Worm (Caenorhabditis elegans) whole organism, midembryonic: Measurements from ENCODE around the gene gadr-2.

ENCODE experiments used
- T22C8.4 ChIP-seq: fragments of 200-800 bp; sonication (Bioruptor generic); IDR thresholded peaks from 2 replicates; pipeline ENCODE4 v1.3.6; 2022; ENCODE audit warnings: missing genetic modification characterization, missing compliant biosample characterization
- cog-1 ChIP-seq: sonication (generic microtip); optimal IDR thresholded peaks from 2 replicates; lab custom pipeline; 2016; ENCODE audit warnings: missing genetic modification characterization, missing compliant biosample characterization
- flt-1 ChIP-seq: fragments of 200-800 bp; sonication (Bioruptor generic); IDR thresholded peaks from 2 replicates; pipeline ENCODE4 v1.3.6; 2022; ENCODE audit warnings: missing genetic modification characterization, missing compliant biosample characterization
- klf-2 ChIP-seq: fragments of 200-800 bp; sonication (Bioruptor generic); conservative IDR thresholded peaks from 2 replicates; pipeline ENCODE4 v1.3.6; 2022; ENCODE audit warnings: missing genetic modification reagents, missing genetic modification characterization, missing compliant biosample characterization
- med-1 ChIP-seq: sonication (generic microtip); optimal IDR thresholded peaks from 2 replicates; lab custom pipeline; 2017; ENCODE audit warnings: missing genetic modification characterization, mild to moderate bottlenecking, missing compliant biosample characterization, antibody characterized with exemption, missing genetic modification reagents; ENCODE audit not compliant: insufficient read depth
- ref-1 ChIP-seq: fragments of 200-800 bp; sonication (Bioruptor generic); conservative IDR thresholded peaks from 2 replicates; pipeline ENCODE4 v1.3.6; 2022; ENCODE audit warnings: missing genetic modification reagents, missing genetic modification characterization, missing compliant biosample characterization
- tab-1 ChIP-seq: fragments of 200-800 bp; sonication (Bioruptor generic); IDR thresholded peaks from 2 replicates; pipeline ENCODE4 v1.3.6; 2022; ENCODE audit warnings: missing genetic modification characterization, missing compliant biosample characterization
- ztf-23 ChIP-seq: fragments of 200-800 bp; sonication (Bioruptor generic); IDR thresholded peaks from 2 replicates; pipeline ENCODE4 v1.3.6; 2022; ENCODE audit warnings: missing genetic modification reagents, missing genetic modification characterization, missing compliant biosample characterization
- ztf-29 ChIP-seq: fragments of 200-800 bp; sonication (Bioruptor generic); IDR thresholded peaks from 2 replicates; pipeline ENCODE4 v1.3.6; 2022; ENCODE audit warnings: missing genetic modification reagents, missing genetic modification characterization, missing compliant biosample characterization

gadr-2 gene

DNA sequence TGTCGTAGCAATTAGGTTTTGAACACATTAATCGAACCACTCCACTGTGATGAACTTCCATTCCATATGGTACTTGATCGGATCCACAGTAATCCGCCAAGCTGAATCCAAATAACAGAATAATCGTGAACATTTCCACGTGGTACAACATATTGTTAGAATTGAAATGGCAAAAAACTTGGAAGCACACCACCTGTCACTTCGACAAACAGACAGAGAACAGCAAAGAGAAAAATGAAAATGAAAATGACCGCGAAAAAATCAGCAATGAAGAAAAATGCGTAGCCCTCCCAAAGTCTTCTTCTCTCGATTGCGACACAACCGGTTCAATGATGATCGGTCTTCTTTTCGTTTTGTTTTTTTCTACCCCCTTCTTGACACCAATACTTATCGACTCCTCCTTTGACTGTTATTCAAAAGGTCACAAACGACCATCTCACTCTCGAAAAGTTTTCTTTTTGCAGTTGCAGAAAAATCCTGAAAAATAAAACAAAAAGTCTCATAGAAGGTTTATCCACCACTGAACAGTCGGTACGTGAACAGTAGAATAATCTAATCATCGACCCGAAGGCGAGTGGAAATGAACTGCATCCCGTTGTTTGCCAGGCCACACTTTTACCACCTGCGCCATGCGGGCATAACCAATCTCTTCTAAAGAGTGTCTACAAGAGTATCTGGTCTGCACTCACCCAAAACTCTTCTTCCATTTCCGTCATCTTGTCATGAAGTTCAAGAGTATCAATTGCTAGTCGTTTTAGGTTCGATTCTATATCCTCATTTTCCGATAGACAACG is 7.6 kb downstream of the gadr-2 start, which contains the start of gene wrt-3:
Gene wrt-3, minus strand, starts transcription at position 322 of the 794 bp plus-strand sequence.
- TF ChIP-seq T22C8.4 (peak; percentile 95), ref-1 (peak; percentile 95), tab-1 (GFP tag; lab: Robert Waterston, UW) (peak; percentile 98), flt-1 (GFP tag; lab: Robert Waterston, UW) (peak; percentile 99), klf-2 (GFP tag; lab: Robert Waterston, UW) (no peak; the same call in 1 of the 2 replicates), cog-1 (tag; lab: Kevin White, UChicago) (peak; percentile 58), ztf-29 (GFP tag; lab: Robert Waterston, UW) (no peak; the same call in 1 of the 2 replicates), ztf-23 (GFP tag; lab: Robert Waterston, UW) (peak; percentile 96), med-1 (GFP tag; lab: Kevin White, UChicago) (peak; percentile 89)

DNA sequence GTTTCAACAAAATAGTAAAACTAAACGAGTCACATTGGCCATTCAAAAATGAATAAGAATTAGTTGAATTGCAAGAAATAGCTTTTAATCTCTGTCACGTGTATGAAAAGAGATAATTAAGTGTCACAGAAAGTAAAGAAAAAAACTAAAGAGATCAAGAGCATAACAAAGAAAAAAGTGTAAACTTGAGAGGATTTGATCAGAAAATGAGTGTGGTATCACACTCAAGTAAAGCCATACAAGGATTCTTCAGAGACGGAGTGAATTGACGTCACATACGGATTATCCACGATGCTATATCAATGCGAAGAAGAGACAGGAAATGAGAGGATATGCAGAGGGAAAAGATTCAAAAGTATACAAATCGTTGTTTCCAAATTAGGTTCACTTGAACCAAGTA is 15.6 kb downstream of the gadr-2 start:
- TF ChIP-seq flt-1 (GFP tag; lab: Robert Waterston, UW), result no peak
- TF ChIP-seq ztf-23 (GFP tag; lab: Robert Waterston, UW), result no peak
- TF ChIP-seq ref-1, result no peak
- TF ChIP-seq tab-1 (GFP tag; lab: Robert Waterston, UW), result no peak
- no peak for TF ChIP-seq med-1 (GFP tag; lab: Kevin White, UChicago)
- TF ChIP-seq cog-1 (tag; lab: Kevin White, UChicago), result no peak
- no peak for TF ChIP-seq T22C8.4
- TF ChIP-seq ztf-29 (GFP tag; lab: Robert Waterston, UW), result no peak
- no peak for TF ChIP-seq klf-2 (GFP tag; lab: Robert Waterston, UW)

DNA sequence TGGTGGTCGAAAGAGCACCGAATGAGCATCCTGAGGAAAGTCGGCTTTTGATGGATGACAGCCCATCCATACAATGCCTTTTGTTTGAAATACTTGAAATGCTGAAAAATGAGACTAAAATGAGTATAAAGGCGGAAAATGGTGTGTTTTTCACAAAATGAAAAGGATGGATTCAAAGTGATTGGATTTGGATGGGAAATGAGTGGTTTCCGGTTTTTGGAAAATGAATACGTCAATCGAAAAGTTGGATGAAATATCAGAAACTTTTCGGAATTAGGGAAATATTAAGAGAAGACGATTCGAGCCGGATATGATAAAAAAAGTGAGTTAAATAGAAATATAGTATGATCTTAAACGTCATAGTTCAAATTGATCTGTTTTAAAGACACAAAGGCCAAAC is 17.5 kb downstream of the gadr-2 start, which contains the start of gene F38E11.6:
Gene F38E11.6, minus strand, starts transcription at position 101 of the 400 bp plus-strand sequence.
- TF ChIP-seq T22C8.4 (no peak), flt-1 (GFP tag; lab: Robert Waterston, UW) (no peak), med-1 (GFP tag; lab: Kevin White, UChicago) (no peak), klf-2 (GFP tag; lab: Robert Waterston, UW) (no peak), cog-1 (tag; lab: Kevin White, UChicago) (no peak), ztf-23 (GFP tag; lab: Robert Waterston, UW) (no peak), ref-1 (no peak), ztf-29 (GFP tag; lab: Robert Waterston, UW) (no peak), tab-1 (GFP tag; lab: Robert Waterston, UW) (no peak)

DNA sequence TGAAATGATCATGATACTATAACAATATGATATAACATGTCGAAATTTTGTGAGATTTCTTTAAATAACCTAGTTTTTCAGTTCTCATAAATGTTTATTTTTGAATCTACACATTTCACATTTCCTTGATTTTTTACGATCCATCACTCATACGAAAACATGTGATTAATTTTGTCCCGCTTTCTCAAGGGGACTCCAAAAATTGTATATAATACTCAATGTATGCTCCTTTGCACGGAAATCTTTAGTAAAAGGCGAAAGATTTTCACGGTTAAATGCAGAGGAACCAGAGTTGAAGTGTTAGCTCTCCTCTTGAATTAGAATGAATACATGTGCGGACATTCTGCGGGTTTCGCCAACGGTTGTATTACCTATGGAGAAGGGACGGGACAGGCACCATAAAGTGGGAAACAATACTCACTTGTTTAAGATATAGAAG is 20.6 kb downstream of the gadr-2 start:
- TF ChIP-seq ref-1 (no peak), ztf-29 (GFP tag; lab: Robert Waterston, UW) (no peak), flt-1 (GFP tag; lab: Robert Waterston, UW) (0 out of 2 replicates have a peak, but pooled peaks have one; percentile 15)

DNA sequence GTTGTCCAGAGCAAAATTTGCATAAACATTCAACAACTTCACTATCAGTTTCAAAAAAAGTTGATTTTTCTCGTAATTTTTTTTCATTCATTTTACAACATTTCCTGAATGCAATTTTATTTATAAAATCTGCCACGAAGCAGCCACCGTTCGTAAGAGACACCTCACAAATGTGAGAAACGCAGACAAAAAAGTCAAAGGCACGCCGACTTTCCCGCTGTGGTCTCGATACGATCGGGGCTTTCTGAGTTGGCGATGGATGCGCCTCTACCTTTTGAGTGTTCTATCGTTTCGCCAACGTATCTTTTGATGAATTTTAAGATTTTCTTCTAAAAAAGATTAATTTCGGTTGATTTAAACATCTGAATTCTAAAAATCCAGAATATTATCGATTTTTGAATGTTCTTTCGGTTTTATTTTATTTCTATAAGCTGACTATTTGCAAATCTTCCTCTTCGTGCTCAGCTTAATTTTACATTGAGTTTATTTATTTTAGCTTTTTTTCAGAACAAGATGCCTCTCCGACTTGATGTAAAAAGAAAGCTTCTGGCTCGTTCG is 25.6 kb downstream of the gadr-2 start, which contains the start of gene copb-2:
Gene copb-2, plus strand, starts transcription at position 508 of the 558 bp plus-strand sequence.
- no peak for TF ChIP-seq ztf-29 (GFP tag; lab: Robert Waterston, UW)
- TF ChIP-seq tab-1 (GFP tag; lab: Robert Waterston, UW), result no peak
- TF ChIP-seq ref-1, result no peak
- TF ChIP-seq flt-1 (GFP tag; lab: Robert Waterston, UW), result no peak
- TF ChIP-seq cog-1 (tag; lab: Kevin White, UChicago), result no peak
- no peak for TF ChIP-seq klf-2 (GFP tag; lab: Robert Waterston, UW)
- TF ChIP-seq T22C8.4, result no peak
- no peak for TF ChIP-seq med-1 (GFP tag; lab: Kevin White, UChicago)
- TF ChIP-seq ztf-23 (GFP tag; lab: Robert Waterston, UW), result no peak

DNA sequence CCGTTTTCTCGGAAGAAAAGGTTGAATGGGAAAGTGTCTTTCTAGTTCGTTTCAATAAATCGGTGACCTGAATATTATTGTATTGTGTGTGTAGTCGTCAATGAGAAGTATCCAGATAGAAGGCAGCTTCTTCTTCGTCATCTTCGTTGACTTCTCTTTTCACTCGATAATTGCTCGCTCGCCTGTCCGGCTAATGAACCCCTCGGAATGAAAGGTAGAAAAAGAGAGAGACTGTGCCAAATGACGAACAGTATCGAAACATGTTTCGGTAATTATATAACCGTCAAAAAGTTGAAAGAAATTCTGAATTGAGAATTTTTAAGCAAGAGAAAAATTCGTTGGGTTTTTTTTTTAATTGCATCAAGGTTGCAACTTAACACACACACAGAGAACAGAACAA is 27.5 kb downstream of the gadr-2 start, which contains the start of gene cutl-17:
Gene cutl-17, minus strand, starts transcription at position 101 of the 400 bp plus-strand sequence.
- TF ChIP-seq ref-1 (no peak), ztf-29 (GFP tag; lab: Robert Waterston, UW) (no peak), ztf-23 (GFP tag; lab: Robert Waterston, UW) (no peak), cog-1 (tag; lab: Kevin White, UChicago) (no peak), tab-1 (GFP tag; lab: Robert Waterston, UW) (no peak), klf-2 (GFP tag; lab: Robert Waterston, UW) (no peak), med-1 (GFP tag; lab: Kevin White, UChicago) (no peak), T22C8.4 (no peak), flt-1 (GFP tag; lab: Robert Waterston, UW) (no peak)

DNA sequence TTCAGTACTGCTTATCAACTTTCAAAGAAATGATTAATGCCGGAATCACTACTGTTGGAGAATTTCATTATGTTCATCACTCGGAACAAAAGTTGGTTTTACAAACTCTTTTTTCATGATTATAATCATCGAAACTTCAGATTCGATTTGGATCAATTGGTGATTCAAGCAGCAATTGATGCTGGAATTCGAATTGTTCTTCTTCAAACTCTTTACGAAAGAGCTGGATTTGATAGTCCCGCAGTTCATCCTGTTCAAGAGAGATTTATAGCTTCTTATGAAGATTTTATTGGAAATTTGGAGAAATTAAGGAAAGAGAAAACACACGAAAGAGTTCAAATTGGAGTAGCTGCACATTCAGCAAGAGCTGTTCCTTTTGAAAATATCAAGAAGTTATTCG is 33.1 kb downstream of the gadr-2 start:
- TF ChIP-seq med-1 (GFP tag; lab: Kevin White, UChicago), result no peak
- TF ChIP-seq ztf-23 (GFP tag; lab: Robert Waterston, UW), result no peak
- TF ChIP-seq flt-1 (GFP tag; lab: Robert Waterston, UW), result no peak
- TF ChIP-seq tab-1 (GFP tag; lab: Robert Waterston, UW), result no peak
- no peak for TF ChIP-seq klf-2 (GFP tag; lab: Robert Waterston, UW)
- no peak for TF ChIP-seq T22C8.4
- no peak for TF ChIP-seq ztf-29 (GFP tag; lab: Robert Waterston, UW)
- no peak for TF ChIP-seq ref-1
- TF ChIP-seq cog-1 (tag; lab: Kevin White, UChicago), result no peak

DNA sequence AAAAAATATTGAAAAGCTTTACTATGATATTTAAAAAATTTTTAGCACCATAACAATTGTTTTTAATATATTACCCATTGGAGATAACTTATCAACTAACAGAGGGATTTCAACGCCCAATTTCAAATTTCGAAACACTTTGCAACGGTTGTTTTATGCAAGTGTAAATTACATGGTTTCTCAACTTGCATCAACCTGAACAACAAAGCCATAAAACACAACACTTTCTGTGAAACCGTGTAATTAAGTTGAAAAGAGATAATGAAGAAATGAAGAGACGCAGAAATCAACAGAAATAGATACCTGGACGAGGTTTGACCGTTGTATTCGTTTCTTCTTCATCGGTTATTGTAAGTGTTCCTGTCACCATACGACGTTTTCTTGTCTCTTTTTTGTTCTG is 34.6 kb downstream of the gadr-2 start, which contains the start of gene cpin-1:
Gene cpin-1, plus strand, starts transcription at position 301 of the 400 bp plus-strand sequence.
- no peak for TF ChIP-seq ztf-23 (GFP tag; lab: Robert Waterston, UW)
- TF ChIP-seq T22C8.4, result no peak
- TF ChIP-seq med-1 (GFP tag; lab: Kevin White, UChicago), result no peak
- TF ChIP-seq tab-1 (GFP tag; lab: Robert Waterston, UW), result no peak

DNA sequence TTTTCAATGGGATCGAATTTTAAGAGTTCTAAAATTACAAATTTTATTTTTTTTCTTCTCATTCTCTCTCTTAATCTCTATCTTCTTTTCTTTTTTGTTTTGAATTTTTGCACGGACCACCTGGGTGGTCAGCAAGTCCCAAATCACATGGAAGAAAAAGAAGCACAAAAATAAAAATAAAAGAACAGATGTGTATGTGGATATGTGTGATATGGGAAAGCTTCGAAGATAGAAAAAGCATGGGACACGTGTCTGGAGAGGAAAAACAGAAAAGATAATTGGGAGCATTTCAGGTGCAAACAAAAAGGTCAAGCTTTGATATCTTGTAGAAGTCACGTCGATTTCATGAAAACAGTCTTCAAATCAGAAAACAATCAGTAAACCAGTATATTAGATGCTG is 37.7 kb downstream of the gadr-2 start, which contains the start of gene hsp-12.6:
Gene hsp-12.6, minus strand, starts transcription at position 20 of the 400 bp plus-strand sequence.
- no peak for TF ChIP-seq cog-1 (tag; lab: Kevin White, UChicago)
- TF ChIP-seq klf-2 (GFP tag; lab: Robert Waterston, UW), result no peak
- TF ChIP-seq ztf-29 (GFP tag; lab: Robert Waterston, UW), result no peak
- no peak for TF ChIP-seq med-1 (GFP tag; lab: Kevin White, UChicago)
- TF ChIP-seq ztf-23 (GFP tag; lab: Robert Waterston, UW), result no peak
- TF ChIP-seq ref-1, result no peak
- TF ChIP-seq tab-1 (GFP tag; lab: Robert Waterston, UW), result no peak
- no peak for TF ChIP-seq flt-1 (GFP tag; lab: Robert Waterston, UW)
- no peak for TF ChIP-seq T22C8.4
